Fruit fly (Drosophila melanogaster): Measurements from ENCODE around the gene CG11380.

CG11380 gene

dm6 chrX:1239832-1240231, 48.7 kb downstream of the CG11380 start, which contains the start of gene CG11403:
TSS of gene CG11403 (minus strand) at chrX:1239884.
- TF ChIP-seq CTCF (optimal IDR thresholded peaks at IDR 0.05) (no peak), CG8478 (optimal IDR thresholded peaks at IDR 0.05) (no peak)

- TF ChIP-seq CTCF (optimal IDR thresholded peaks at IDR 0.05): no peak
- TF ChIP-seq CG8478 (optimal IDR thresholded peaks at IDR 0.05): no peak
Measured at dm6 chrX:1242049-1242448, 50.9 kb downstream of the CG11380 start.

All from S2 (cell line).